Fruit fly (Drosophila melanogaster) whole organism, prepupa: ENCODE results near the gene CG5246.

Experiments
- Blimp-1 ChIP-seq: fragments of 200-800 bp; sonication (Bioruptor generic); optimal IDR thresholded peaks from 3 replicates; lab custom pipeline; 2017; ENCODE audit warnings: missing biosample characterization, missing genetic modification characterization, mild to moderate bottlenecking, moderate library complexity, missing genetic modification reagents
- CG1621 ChIP-seq: fragments of 200-800 bp; sonication (Bioruptor generic); optimal IDR thresholded peaks from 3 replicates; lab custom pipeline; 2018; ENCODE audit warnings: missing biosample characterization, mild to moderate bottlenecking, missing genetic modification characterization
- CG31627 ChIP-seq: fragments of 200-800 bp; sonication (Bioruptor generic); optimal IDR thresholded peaks from 3 replicates; lab custom pipeline; 2016; ENCODE audit warnings: missing biosample characterization, missing genetic modification characterization
- CG32006 ChIP-seq: fragments of 200-800 bp; sonication (Bioruptor generic); optimal IDR thresholded peaks from 3 replicates; lab custom pipeline; 2017; ENCODE audit warnings: missing biosample characterization, mild to moderate bottlenecking, missing genetic modification characterization
- CG6808 ChIP-seq: fragments of 200-800 bp; sonication (Bioruptor generic); optimal IDR thresholded peaks from 3 replicates; lab custom pipeline; 2017; ENCODE audit warnings: missing biosample characterization, missing genetic modification characterization, mild to moderate bottlenecking, moderate library complexity, missing genetic modification reagents
- CG7368 ChIP-seq: fragments of 200-800 bp; sonication (Bioruptor generic); optimal IDR thresholded peaks from 3 replicates; lab custom pipeline; 2016; ENCODE audit warnings: missing biosample characterization, missing genetic modification characterization
- CG8119 ChIP-seq: fragments of 200-800 bp; sonication (Bioruptor generic); IDR thresholded peaks from 3 replicates; pipeline ENCODE4 v1.3.6; 2022; ENCODE audit warnings: missing biosample characterization, missing genetic modification characterization
- Gug ChIP-seq: fragments of 200-800 bp; sonication (Bioruptor generic); IDR thresholded peaks from 2 replicates; pipeline ENCODE4 v1.3.6; 2022; ENCODE audit warnings: missing biosample characterization, missing genetic modification characterization
- cyc ChIP-seq: fragments of 200-800 bp; sonication (Bioruptor generic); optimal IDR thresholded peaks from 3 replicates; lab custom pipeline; 2016; ENCODE audit warnings: missing biosample characterization, missing genetic modification characterization
- dsx ChIP-seq: fragments of 200-800 bp; optimal IDR thresholded peaks from 3 replicates; lab custom pipeline; 2019; ENCODE audit warnings: missing biosample characterization, mild to moderate bottlenecking, missing genetic modification characterization, moderate library complexity; ENCODE audit not compliant: poor library complexity, severe bottlenecking
- fkh ChIP-seq: fragments of 200-800 bp; sonication (Bioruptor generic); optimal IDR thresholded peaks from 3 replicates; lab custom pipeline; 2017; ENCODE audit warnings: missing biosample characterization, mild to moderate bottlenecking, missing genetic modification characterization, moderate library complexity
- lz ChIP-seq: fragments of 200-800 bp; sonication (Bioruptor generic); optimal IDR thresholded peaks from 3 replicates; lab custom pipeline; 2016; ENCODE audit warnings: missing biosample characterization, missing genetic modification characterization

dm6 chr3R:17151376-17152026 lies 15.6 kb downstream of the CG5246 start, which contains the start of gene CG5292:
- TF ChIP-seq CG7368 = no peak
- TF ChIP-seq CG1621 = peak; percentile 28
- TF ChIP-seq cyc (GFP tag; lab: Kevin White, UChicago) = peak; percentile 22
- no peak for TF ChIP-seq fkh (GFP tag; lab: Kevin White, UChicago)
- TF ChIP-seq CG31627 (GFP tag; lab: Kevin White, UChicago) = peak; percentile 27
- TF ChIP-seq Blimp-1 (GFP tag; lab: Kevin White, UChicago) = no peak
- no peak for TF ChIP-seq CG32006
- no peak for TF ChIP-seq Gug (GFP tag; lab: Robert Waterston, UW)
- TF ChIP-seq CG6808 (GFP tag; lab: Kevin White, UChicago) = peak; percentile 54
- no peak for TF ChIP-seq dsx (GFP tag; lab: Kevin White, UChicago)
- peak; percentile 55 for TF ChIP-seq lz (GFP tag; lab: Kevin White, UChicago)
- TF ChIP-seq CG8119 (GFP tag; lab: Robert Waterston, UW) = peak; percentile 56; the same call in 2 of the 3 replicates
